Worm (Caenorhabditis elegans) whole organism, L1 larva: ENCODE measurements around the gene clec-82.

ENCODE experiments used
- C04F5.9 ChIP-seq: sonication (generic microtip); optimal IDR thresholded peaks from 2 replicates; lab custom pipeline; 2016; ENCODE audit warnings: missing genetic modification characterization, missing compliant biosample characterization
- C16A3.4 ChIP-seq: fragments of 150-350 bp; optimal IDR thresholded peaks from 2 replicates; lab custom pipeline; 2014; ENCODE audit warnings: missing biosample characterization, missing genetic modification characterization
- C34B4.2 ChIP-seq: sonication (generic microtip); optimal IDR thresholded peaks from 2 replicates; lab custom pipeline; 2017; ENCODE audit warnings: mild to moderate bottlenecking, missing genetic modification characterization, missing compliant biosample characterization
- F16B12.6 ChIP-seq: fragments of 150-350 bp; optimal IDR thresholded peaks from 2 replicates; lab custom pipeline; 2014; ENCODE audit warnings: missing biosample characterization, missing genetic modification characterization
- ama-1 ChIP-seq: fragments of 150-350 bp; optimal IDR thresholded peaks from 2 replicates; lab custom pipeline; 2014
- blmp-1 ChIP-seq: fragments of 150-350 bp; optimal IDR thresholded peaks from 2 replicates; lab custom pipeline; 2014; ENCODE audit warnings: missing biosample characterization, missing genetic modification characterization
- ceh-63 ChIP-seq: fragments of 200-800 bp; sonication (Bioruptor generic); optimal IDR thresholded peaks from 2 replicates; lab custom pipeline; 2018; ENCODE audit warnings: mild to moderate bottlenecking, missing genetic modification characterization, missing compliant biosample characterization
- ceh-8 ChIP-seq: fragments of 200-800 bp; sonication (Bioruptor generic); optimal IDR thresholded peaks from 2 replicates; lab custom pipeline; 2018; ENCODE audit warnings: mild to moderate bottlenecking, missing genetic modification characterization, moderate library complexity, missing compliant biosample characterization
- ceh-82 ChIP-seq, 3 experiments: fragments of 150-350 bp in 1 of 3; sonication (generic microtip) in 2 of 3; optimal IDR thresholded peaks; 2 replicates each; lab custom pipeline; 2014 to 2017; ENCODE audit warnings: missing biosample characterization in 3 of 3, missing genetic modification characterization in 3 of 3
- ceh-88 ChIP-seq: fragments of 200-800 bp; sonication (Bioruptor generic); IDR thresholded peaks from 2 replicates; pipeline ENCODE4 v1.3.6; 2022; ENCODE audit warnings: missing genetic modification characterization, missing compliant biosample characterization
- ceh-90 ChIP-seq: sonication (generic microtip); optimal IDR thresholded peaks from 2 replicates; lab custom pipeline; 2016; ENCODE audit warnings: missing genetic modification characterization, missing compliant biosample characterization
- ces-1 ChIP-seq: fragments of 150-350 bp; optimal IDR thresholded peaks from 2 replicates; lab custom pipeline; 2014; ENCODE audit warnings: missing biosample characterization, missing genetic modification reagents, missing genetic modification characterization
- dsc-1 ChIP-seq: sonication (generic microtip); optimal IDR thresholded peaks from 2 replicates; lab custom pipeline; 2016; ENCODE audit warnings: mild to moderate bottlenecking, missing genetic modification characterization, missing compliant biosample characterization
- efl-1 ChIP-seq, 4 experiments: fragments of 150-350 bp; optimal IDR thresholded peaks in 3 of 4; peaks in 1 of 4; 1 replicate in 1 of 4; 2 replicates in 3 of 4; lab custom pipeline; 2014; ENCODE audit warnings: missing biosample characterization in 2 of 4, missing genetic modification characterization in 2 of 4, missing genetic modification reagents in 2 of 4
- efl-3 ChIP-seq: fragments of 200-800 bp; sonication (Bioruptor generic); optimal IDR thresholded peaks from 2 replicates; lab custom pipeline; 2018; ENCODE audit warnings: mild to moderate bottlenecking, missing genetic modification characterization, missing compliant biosample characterization
- egl-27 ChIP-seq, 2 experiments: fragments of 150-350 bp in 1 of 2; sonication (generic microtip); optimal IDR thresholded peaks; 3 replicates each; lab custom pipeline; 2017 to 2018; ENCODE audit warnings: missing biosample characterization in 2 of 2, missing genetic modification characterization in 2 of 2, missing genetic modification reagents in 2 of 2
- elt-3 ChIP-seq, 6 experiments: fragments of 150-350 bp in 1 of 6; sonication (generic microtip); optimal IDR thresholded peaks; 2 replicates each; lab custom pipeline; 2017 to 2018; ENCODE audit warnings: missing biosample characterization in 6 of 6, missing genetic modification characterization in 6 of 6, inconsistent platforms in 1 of 6
- ets-5 ChIP-seq: fragments of 200-800 bp; sonication (Bioruptor generic); IDR thresholded peaks from 2 replicates; pipeline ENCODE4 v1.3.6; 2022; ENCODE audit warnings: missing genetic modification characterization, missing compliant biosample characterization
- fkh-4 ChIP-seq: sonication (generic microtip); optimal IDR thresholded peaks from 2 replicates; lab custom pipeline; 2016; ENCODE audit warnings: missing compliant biosample characterization, missing genetic modification characterization, borderline replicate concordance
- fkh-8 ChIP-seq: sonication (generic microtip); optimal IDR thresholded peaks from 2 replicates; lab custom pipeline; 2016; ENCODE audit warnings: mild to moderate bottlenecking, missing genetic modification characterization, missing compliant biosample characterization
- hpl-2 ChIP-seq: fragments of 150-350 bp; optimal IDR thresholded peaks from 2 replicates; lab custom pipeline; 2014; ENCODE audit warnings: missing biosample characterization, missing genetic modification reagents, missing genetic modification characterization
- irx-1 ChIP-seq: sonication (generic microtip); optimal IDR thresholded peaks from 2 replicates; lab custom pipeline; 2016; ENCODE audit warnings: missing genetic modification characterization, missing compliant biosample characterization
- isw-1 ChIP-seq: fragments of 200-800 bp; sonication (Bioruptor generic); IDR thresholded peaks from 2 replicates; pipeline ENCODE4 v1.3.6; 2022; ENCODE audit warnings: missing genetic modification characterization, missing compliant biosample characterization
- lin-13 ChIP-seq: fragments of 150-350 bp; optimal IDR thresholded peaks from 2 replicates; lab custom pipeline; 2014; ENCODE audit warnings: missing biosample characterization, missing genetic modification reagents, missing genetic modification characterization
- lin-14 ChIP-seq: fragments of 200-800 bp; sonication (Bioruptor generic); optimal IDR thresholded peaks from 2 replicates; lab custom pipeline; 2018; ENCODE audit warnings: mild to moderate bottlenecking, missing genetic modification characterization, moderate library complexity, missing compliant biosample characterization
- lir-3 ChIP-seq: sonication (generic microtip); optimal IDR thresholded peaks from 2 replicates; lab custom pipeline; 2016; ENCODE audit warnings: mild to moderate bottlenecking, missing genetic modification characterization, moderate library complexity, missing compliant biosample characterization; ENCODE audit not compliant: poor library complexity
- lsy-2 ChIP-seq, 2 experiments: fragments of 150-350 bp; optimal IDR thresholded peaks; 2 replicates each; lab custom pipeline; 2014; ENCODE audit warnings: missing biosample characterization in 2 of 2, missing genetic modification characterization in 2 of 2
- mep-1 ChIP-seq: fragments of 150-350 bp; optimal IDR thresholded peaks from 2 replicates; lab custom pipeline; 2014; ENCODE audit warnings: missing biosample characterization, missing genetic modification characterization
- nhr-11 ChIP-seq: fragments of 150-350 bp; optimal IDR thresholded peaks from 2 replicates; lab custom pipeline; 2014; ENCODE audit warnings: missing biosample characterization, missing genetic modification characterization
- nhr-19 ChIP-seq: fragments of 200-800 bp; sonication (Bioruptor generic); conservative IDR thresholded peaks from 2 replicates; pipeline ENCODE4 v1.3.6; 2022; ENCODE audit warnings: missing genetic modification characterization, missing compliant biosample characterization
- nhr-20 ChIP-seq: sonication (generic microtip); optimal IDR thresholded peaks from 2 replicates; lab custom pipeline; 2016; ENCODE audit warnings: mild to moderate bottlenecking, missing genetic modification characterization, missing compliant biosample characterization
- nhr-237 ChIP-seq: fragments of 150-350 bp; optimal IDR thresholded peaks from 2 replicates; lab custom pipeline; 2014; ENCODE audit warnings: missing biosample characterization, missing genetic modification characterization
- nhr-28 ChIP-seq: fragments of 150-350 bp; optimal IDR thresholded peaks from 2 replicates; lab custom pipeline; 2014; ENCODE audit warnings: missing biosample characterization, missing genetic modification characterization
- nhr-71 ChIP-seq: sonication (generic microtip); optimal IDR thresholded peaks from 2 replicates; lab custom pipeline; 2016; ENCODE audit warnings: mild to moderate bottlenecking, missing genetic modification characterization, moderate library complexity, missing compliant biosample characterization
- nhr-76 ChIP-seq: sonication (generic microtip); optimal IDR thresholded peaks from 2 replicates; lab custom pipeline; 2017; ENCODE audit warnings: missing biosample characterization, missing genetic modification characterization
- nhr-84 ChIP-seq: sonication (generic microtip); optimal IDR thresholded peaks from 2 replicates; lab custom pipeline; 2017; ENCODE audit warnings: missing biosample characterization, missing genetic modification characterization
- nhr-85 ChIP-seq: sonication (generic microtip); peaks from one replicate; lab custom pipeline; 2016; ENCODE audit warnings: missing genetic modification characterization, inconsistent platforms, missing compliant biosample characterization
- nhr-90 ChIP-seq: sonication (generic microtip); optimal IDR thresholded peaks from 2 replicates; lab custom pipeline; 2016; ENCODE audit warnings: mild to moderate bottlenecking, missing genetic modification characterization, missing compliant biosample characterization; ENCODE audit not compliant: poor library complexity
- pax-3 ChIP-seq: fragments of 200-800 bp; sonication (Bioruptor generic); optimal IDR thresholded peaks from 2 replicates; lab custom pipeline; 2018; ENCODE audit warnings: mild to moderate bottlenecking, missing genetic modification characterization, moderate library complexity, missing compliant biosample characterization
- pqm-1 ChIP-seq: sonication (generic microtip); optimal IDR thresholded peaks from 3 replicates; lab custom pipeline; 2017; ENCODE audit warnings: missing biosample characterization, missing genetic modification characterization
- rnt-1 ChIP-seq: sonication (generic microtip); optimal IDR thresholded peaks from 2 replicates; lab custom pipeline; 2016; ENCODE audit warnings: mild to moderate bottlenecking, missing genetic modification characterization, moderate library complexity, missing compliant biosample characterization
- snpc-4 ChIP-seq: fragments of 150-350 bp; optimal IDR thresholded peaks from 2 replicates; lab custom pipeline; 2014; ENCODE audit warnings: missing biosample characterization, missing genetic modification characterization
- sox-4 ChIP-seq: sonication (generic microtip); optimal IDR thresholded peaks from 2 replicates; lab custom pipeline; 2016; ENCODE audit warnings: missing genetic modification characterization, missing compliant biosample characterization
- swsn-7 ChIP-seq: sonication (generic microtip); optimal IDR thresholded peaks from 2 replicates; lab custom pipeline; 2016; ENCODE audit warnings: missing genetic modification characterization, missing compliant biosample characterization
- tbx-2 ChIP-seq: sonication (generic microtip); optimal IDR thresholded peaks from 2 replicates; lab custom pipeline; 2016; ENCODE audit warnings: missing genetic modification characterization, missing compliant biosample characterization
- unc-86 ChIP-seq: sonication (generic microtip); optimal IDR thresholded peaks from 2 replicates; lab custom pipeline; 2016; ENCODE audit warnings: missing genetic modification characterization, missing compliant biosample characterization
- vab-15 ChIP-seq: sonication (generic microtip); optimal IDR thresholded peaks from 2 replicates; lab custom pipeline; 2017; ENCODE audit warnings: missing genotype, mild to moderate bottlenecking, missing genetic modification characterization, missing compliant biosample characterization
- zip-4 ChIP-seq: fragments of 200-800 bp; sonication (Bioruptor generic); optimal IDR thresholded peaks from 2 replicates; lab custom pipeline; 2018; ENCODE audit warnings: mild to moderate bottlenecking, missing genetic modification characterization, moderate library complexity, missing compliant biosample characterization
- ztf-4 ChIP-seq: fragments of 150-350 bp; optimal IDR thresholded peaks from 2 replicates; lab custom pipeline; 2014; ENCODE audit warnings: missing biosample characterization, missing genetic modification characterization

Gene clec-82

DNA sequence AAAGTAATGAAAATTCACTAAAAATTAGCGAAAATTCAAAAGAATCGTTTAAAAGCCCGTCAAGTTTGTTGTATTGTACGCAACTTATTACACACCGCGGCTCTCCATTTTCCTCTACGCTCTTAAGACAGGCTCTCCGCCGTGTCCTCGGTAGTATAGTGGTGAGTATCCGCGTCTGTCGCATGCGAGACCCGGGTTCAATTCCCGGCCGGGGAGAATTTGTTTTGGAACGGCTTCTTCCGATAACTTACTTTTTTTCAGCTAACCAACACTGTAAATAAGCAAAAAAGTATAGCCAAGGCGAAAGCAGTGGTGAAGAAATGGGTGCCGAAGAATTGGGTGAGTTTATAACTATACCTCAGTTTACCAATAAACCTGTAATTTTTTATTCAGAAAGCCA, 33.3 kb upstream of the clec-82 start:
- TF ChIP-seq lsy-2 (tag; optimal IDR thresholded peaks at IDR 0.05; lab: Kevin White, UChicago), result no peak
- TF ChIP-seq rnt-1 (tag; lab: Kevin White, UChicago), result no peak
- TF ChIP-seq lin-13 (GFP tag; lab: Kevin White, UChicago), result no peak
- no peak for TF ChIP-seq ama-1 (lab: Kevin White, UChicago)
- TF ChIP-seq efl-1 (optimal IDR thresholded peaks at IDR 0.05; lab: Kevin White, UChicago), result no peak
- peak in 1 of 2 experiments; percentile 85 for TF ChIP-seq efl-1 (GFP tag; optimal IDR thresholded peaks at IDR 0.05 in 1 of 2; lab: Kevin White, UChicago)

ce11 chrIV:2803652-2804051, 31.8 kb upstream of the clec-82 start, which contains the start of gene Y54G2A.32:
Gene Y54G2A.32 (plus strand): TSS chrIV:2803952.
- TF ChIP-seq mep-1, result no peak
- TF ChIP-seq nhr-11 (tag; lab: Kevin White, UChicago), result no peak
- TF ChIP-seq nhr-85, result no peak
- TF ChIP-seq snpc-4 (tag; lab: Kevin White, UChicago), result no peak
- TF ChIP-seq nhr-237 (tag; lab: Kevin White, UChicago), result no peak
- no peak for TF ChIP-seq egl-27 (tag; optimal IDR thresholded peaks at IDR 0.05; lab: Kevin White, UChicago)
- no peak for TF ChIP-seq pax-3 (tag; lab: Kevin White, UChicago)
- no peak for TF ChIP-seq C04F5.9
- TF ChIP-seq swsn-7, result no peak
- no peak for TF ChIP-seq pqm-1 (tag; lab: Kevin White, UChicago)

DNA sequence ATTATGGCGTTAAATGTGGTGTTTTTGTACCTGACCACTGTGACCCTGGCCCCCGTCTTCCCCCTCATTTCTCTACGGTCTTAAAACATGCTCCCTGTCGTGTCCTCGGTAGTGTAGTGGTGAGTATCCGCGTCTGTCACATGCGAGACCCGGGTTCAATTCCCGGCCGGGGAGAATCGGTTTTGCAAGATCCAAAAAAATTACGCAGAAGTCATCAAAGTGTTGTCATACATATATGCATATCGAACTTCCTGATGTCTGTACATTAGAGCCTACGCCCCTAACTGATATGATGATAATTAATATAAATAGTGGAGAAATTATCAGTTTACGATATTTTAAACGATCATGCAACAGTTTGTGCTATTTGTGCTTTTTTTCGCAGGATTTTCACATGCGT, 29.9 kb upstream of the clec-82 start, which contains the start of gene Y54G2A.45:
TSS of gene Y54G2A.45 (plus strand) at position 333 of the 400 bp plus-strand sequence.
- TF ChIP-seq C16A3.4 (tag; lab: Kevin White, UChicago), result peak; percentile 14
- TF ChIP-seq fkh-4, result no peak
- peak; percentile 40 for TF ChIP-seq nhr-20 (tag; lab: Kevin White, UChicago)
- TF ChIP-seq tbx-2, result no peak
- TF ChIP-seq ceh-88 (GFP tag; lab: Robert Waterston, UW), result no peak
- TF ChIP-seq ceh-63 (GFP tag; lab: Kevin White, UChicago), result no peak
- no peak for TF ChIP-seq ceh-90 (tag; lab: Kevin White, UChicago)
- TF ChIP-seq unc-86 (tag; lab: Kevin White, UChicago), result no peak
- TF ChIP-seq zip-4 (GFP tag; lab: Kevin White, UChicago), result no peak
- no peak for TF ChIP-seq nhr-76 (tag; lab: Kevin White, UChicago)
- TF ChIP-seq ztf-4, result no peak
- no peak for TF ChIP-seq C34B4.2
- no peak for TF ChIP-seq ama-1 (lab: Kevin White, UChicago)
- TF ChIP-seq nhr-71, result peak; percentile 61
- peak; percentile 60 for TF ChIP-seq rnt-1 (tag; lab: Kevin White, UChicago)
- TF ChIP-seq sox-4, result no peak
- no peak for TF ChIP-seq isw-1
- no peak for TF ChIP-seq irx-1 (tag; lab: Kevin White, UChicago)
- TF ChIP-seq ceh-8, result no peak
- no peak for TF ChIP-seq nhr-84
- no peak for TF ChIP-seq pax-3 (tag; lab: Kevin White, UChicago)
- TF ChIP-seq dsc-1, result peak; percentile 18
- TF ChIP-seq hpl-2, result peak; percentile 1
- no peak for TF ChIP-seq vab-15 (tag; lab: Kevin White, UChicago)
- peak; percentile 23 for TF ChIP-seq swsn-7
- TF ChIP-seq blmp-1 (tag; lab: Kevin White, UChicago), result no peak
- TF ChIP-seq ces-1 (GFP tag; lab: Kevin White, UChicago), result no peak
- no peak for TF ChIP-seq elt-3 (tag; optimal IDR thresholded peaks at IDR 0.05; lab: Kevin White, UChicago)
- no peak for TF ChIP-seq nhr-28
- TF ChIP-seq efl-3 (GFP tag; lab: Kevin White, UChicago), result no peak
- peak; percentile 40 for TF ChIP-seq nhr-90 (tag; lab: Kevin White, UChicago)
- TF ChIP-seq lin-14 (GFP tag; lab: Kevin White, UChicago), result no peak
- no peak for TF ChIP-seq lir-3 (tag; lab: Kevin White, UChicago)
- TF ChIP-seq nhr-85, result no peak
- no peak for TF ChIP-seq fkh-8 (tag; lab: Kevin White, UChicago)
- TF ChIP-seq ceh-82 (tag; optimal IDR thresholded peaks at IDR 0.05; lab: Kevin White, UChicago), result peak in 1 of 3 experiments; percentile 6
- no peak for TF ChIP-seq ets-5 (GFP tag; lab: Robert Waterston, UW)
- TF ChIP-seq F16B12.6 (tag; lab: Kevin White, UChicago), result no peak
- TF ChIP-seq nhr-19 (GFP tag; lab: Robert Waterston, UW), result peak; percentile 26
- no peak for TF ChIP-seq nhr-237 (tag; lab: Kevin White, UChicago)
